Fruit fly (Drosophila melanogaster) whole organism, embryonic: ENCODE measurements around the gene CG31287.

Source experiments
- Atf6 ChIP-seq: fragments of 200-800 bp; sonication (Bioruptor generic); IDR thresholded peaks from 2 replicates; pipeline ENCODE4 v1.3.6; 2022; ENCODE audit warnings: missing biosample characterization, missing genetic modification characterization
- CG10147 ChIP-seq: fragments of 200-800 bp; sonication (Bioruptor generic); optimal IDR thresholded peaks from 2 replicates; lab custom pipeline; 2019; ENCODE audit warnings: missing biosample characterization, mild to moderate bottlenecking, missing genetic modification characterization, moderate library complexity
- CG1024 ChIP-seq: fragments of 200-800 bp; sonication (Bioruptor generic); IDR thresholded peaks from 2 replicates; pipeline ENCODE4 v1.3.6; 2022; ENCODE audit warnings: missing biosample characterization, missing genetic modification characterization
- CG10565 ChIP-seq: fragments of 200-800 bp; sonication (Bioruptor generic); optimal IDR thresholded peaks from 3 replicates; lab custom pipeline; 2016; ENCODE audit warnings: missing biosample characterization, mild to moderate bottlenecking, missing genetic modification characterization
- CG11093 ChIP-seq: fragments of 200-800 bp; sonication (Bioruptor generic); IDR thresholded peaks from 3 replicates; pipeline ENCODE4 v1.3.6; 2022; ENCODE audit warnings: missing biosample characterization, missing genetic modification characterization
- CG11504 ChIP-seq: fragments of 200-800 bp; sonication (Bioruptor generic); optimal IDR thresholded peaks from 3 replicates; lab custom pipeline; 2019; ENCODE audit warnings: missing biosample characterization, mild to moderate bottlenecking, missing genetic modification characterization, moderate library complexity
- CG12236 ChIP-seq: fragments of 200-800 bp; sonication (Bioruptor generic); optimal IDR thresholded peaks from 2 replicates; lab custom pipeline; 2016; ENCODE audit warnings: missing biosample characterization, missing genetic modification characterization
- CG13775 ChIP-seq: fragments of 200-800 bp; sonication (Bioruptor generic); optimal IDR thresholded peaks from 3 replicates; lab custom pipeline; 2017; ENCODE audit warnings: missing biosample characterization, mild to moderate bottlenecking, missing genetic modification characterization
- CG15601 ChIP-seq: fragments of 200-800 bp; sonication (Bioruptor generic); optimal IDR thresholded peaks from 3 replicates; lab custom pipeline; 2019; ENCODE audit warnings: missing biosample characterization, mild to moderate bottlenecking, missing genetic modification characterization, moderate library complexity
- CG16779 ChIP-seq: fragments of 200-800 bp; sonication (Bioruptor generic); IDR thresholded peaks from 2 replicates; pipeline ENCODE4 v1.3.6; 2022; ENCODE audit warnings: missing biosample characterization, missing genetic modification characterization
- CG16863 ChIP-seq: fragments of 200-800 bp; sonication (Bioruptor generic); optimal IDR thresholded peaks from 3 replicates; lab custom pipeline; 2016; ENCODE audit warnings: missing biosample characterization, missing genetic modification characterization
- CG17912 ChIP-seq: fragments of 200-800 bp; sonication (Bioruptor generic); optimal IDR thresholded peaks from 2 replicates; lab custom pipeline; 2018; ENCODE audit warnings: missing biosample characterization, mild to moderate bottlenecking, missing genetic modification characterization
- CG18011 ChIP-seq: fragments of 200-800 bp; sonication (Bioruptor generic); optimal IDR thresholded peaks from 2 replicates; lab custom pipeline; 2017; ENCODE audit warnings: missing biosample characterization, missing genetic modification characterization, mild to moderate bottlenecking, moderate library complexity, missing genotype
- CG34422 ChIP-seq: fragments of 200-800 bp; sonication (Bioruptor generic); IDR thresholded peaks from 3 replicates; pipeline ENCODE4 v1.3.6; 2022; ENCODE audit warnings: missing biosample characterization, missing genetic modification characterization
- CG3726 ChIP-seq: fragments of 200-800 bp; sonication (Bioruptor generic); IDR thresholded peaks from 3 replicates; pipeline ENCODE4, ENCODE4 v1.3.6; 2022; ENCODE audit warnings: missing biosample characterization, missing genetic modification characterization
- CG42726 ChIP-seq: fragments of 200-800 bp; sonication (Bioruptor generic); IDR thresholded peaks from 2 replicates; pipeline ENCODE4 v1.3.6; 2022; ENCODE audit warnings: missing biosample characterization, missing genetic modification characterization; ENCODE audit not compliant: partially characterized antibody
- CG4360 ChIP-seq: fragments of 200-800 bp; sonication (Bioruptor generic); IDR thresholded peaks from 2 replicates; pipeline ENCODE4 v1.3.6; 2022; ENCODE audit warnings: missing biosample characterization, missing genetic modification characterization
- CG4404 ChIP-seq: fragments of 200-800 bp; sonication (Bioruptor generic); IDR thresholded peaks from 2 replicates; pipeline ENCODE4 v1.3.6; 2022; ENCODE audit warnings: missing biosample characterization, missing genetic modification characterization
- CG6272 ChIP-seq: fragments of 200-800 bp; sonication (Bioruptor generic); IDR thresholded peaks from 2 replicates; pipeline ENCODE4 v1.3.6; 2022; ENCODE audit warnings: missing biosample characterization, missing genetic modification characterization
- CG6654 ChIP-seq: fragments of 200-800 bp; sonication (Bioruptor generic); optimal IDR thresholded peaks from 2 replicates; lab custom pipeline; 2017; ENCODE audit warnings: missing biosample characterization, mild to moderate bottlenecking, missing genetic modification characterization
- CG6689 ChIP-seq: fragments of 200-800 bp; sonication (Bioruptor generic); IDR thresholded peaks from 2 replicates; pipeline ENCODE4 v1.3.6; 2022; ENCODE audit warnings: missing biosample characterization, missing genetic modification characterization
- CG6765 ChIP-seq: fragments of 200-800 bp; sonication (Bioruptor generic); optimal IDR thresholded peaks from 3 replicates; lab custom pipeline; 2017; ENCODE audit warnings: missing biosample characterization, mild to moderate bottlenecking, missing genetic modification characterization
- CG6813 ChIP-seq: fragments of 200-800 bp; sonication (Bioruptor generic); optimal IDR thresholded peaks from 2 replicates; lab custom pipeline; 2017; ENCODE audit warnings: missing biosample characterization, missing genetic modification characterization, mild to moderate bottlenecking, moderate library complexity, missing genetic modification reagents
- CG7839 ChIP-seq: fragments of 200-800 bp; sonication (Bioruptor generic); optimal IDR thresholded peaks from 3 replicates; lab custom pipeline; 2018; ENCODE audit warnings: missing biosample characterization, mild to moderate bottlenecking, missing genetic modification characterization, moderate library complexity
- CG7963 ChIP-seq: fragments of 200-800 bp; sonication (Bioruptor generic); IDR thresholded peaks from 3 replicates; pipeline ENCODE4 v1.3.6; 2022; ENCODE audit warnings: missing biosample characterization, missing genetic modification characterization; ENCODE audit not compliant: partially characterized antibody
- CG8924 ChIP-seq: fragments of 200-800 bp; optimal IDR thresholded peaks from 3 replicates; lab custom pipeline; 2019; ENCODE audit warnings: missing biosample characterization, mild to moderate bottlenecking, missing genetic modification characterization, moderate library complexity
- CkIIα-i1 ChIP-seq: fragments of 200-800 bp; sonication (Bioruptor generic); IDR thresholded peaks from 2 replicates; pipeline ENCODE4 v1.3.6; 2022; ENCODE audit warnings: missing biosample characterization, missing genetic modification characterization
- HmgD ChIP-seq: fragments of 200-800 bp; sonication (Bioruptor generic); optimal IDR thresholded peaks from 3 replicates; lab custom pipeline; 2016; ENCODE audit warnings: missing biosample characterization, missing genetic modification characterization
- Kr ChIP-seq: fragments of 200-800 bp; sonication (Bioruptor generic); optimal IDR thresholded peaks from 2 replicates; lab custom pipeline; 2017; ENCODE audit warnings: missing biosample characterization, mild to moderate bottlenecking, missing genetic modification characterization
- Nf-YB ChIP-seq: fragments of 200-800 bp; sonication (Bioruptor generic); optimal IDR thresholded peaks from 3 replicates; lab custom pipeline; 2019; ENCODE audit warnings: missing biosample characterization, mild to moderate bottlenecking, missing genetic modification characterization, moderate library complexity
- Nf-YC ChIP-seq: fragments of 200-800 bp; optimal IDR thresholded peaks from 3 replicates; lab custom pipeline; 2019; ENCODE audit warnings: missing biosample characterization, mild to moderate bottlenecking, missing genetic modification characterization, moderate library complexity
- ap ChIP-seq: fragments of 200-800 bp; sonication (Bioruptor generic); IDR thresholded peaks from 2 replicates; pipeline ENCODE4 v1.3.6; 2022; ENCODE audit warnings: missing biosample characterization, missing genetic modification characterization
- crc ChIP-seq: fragments of 200-800 bp; sonication (Bioruptor generic); optimal IDR thresholded peaks from 2 replicates; lab custom pipeline; 2016; ENCODE audit warnings: missing biosample characterization, missing genetic modification characterization
- cwo ChIP-seq: fragments of 200-800 bp; sonication (Bioruptor generic); optimal IDR thresholded peaks from 3 replicates; lab custom pipeline; 2017; ENCODE audit warnings: missing biosample characterization, missing genetic modification characterization, mild to moderate bottlenecking, moderate library complexity, missing genetic modification reagents
- emc ChIP-seq: fragments of 200-800 bp; sonication (Bioruptor generic); optimal IDR thresholded peaks from 2 replicates; lab custom pipeline; 2016; ENCODE audit warnings: missing biosample characterization, missing genetic modification characterization
- fd96Cb ChIP-seq: fragments of 200-800 bp; sonication (Bioruptor generic); optimal IDR thresholded peaks from 2 replicates; lab custom pipeline; 2018; ENCODE audit warnings: missing biosample characterization, mild to moderate bottlenecking, missing genetic modification characterization, moderate library complexity
- fu2 ChIP-seq: fragments of 200-800 bp; sonication (Bioruptor generic); optimal IDR thresholded peaks from 2 replicates; lab custom pipeline; 2016; ENCODE audit warnings: missing biosample characterization, missing genetic modification characterization
- ham ChIP-seq: fragments of 200-800 bp; sonication (Bioruptor generic); IDR thresholded peaks from 2 replicates; pipeline ENCODE4 v1.3.6; 2022; ENCODE audit warnings: missing biosample characterization, missing genetic modification characterization
- hbn ChIP-seq: fragments of 200-800 bp; sonication (Bioruptor generic); IDR thresholded peaks from 2 replicates; pipeline ENCODE4 v1.3.6; 2022; ENCODE audit warnings: missing biosample characterization, missing genetic modification characterization; ENCODE audit not compliant: partially characterized antibody
- insv ChIP-seq, 2 experiments: fragments of 200-800 bp; sonication (Bioruptor generic); optimal IDR thresholded peaks; 3 replicates each; lab custom pipeline; 2016 to 2018; ENCODE audit warnings: missing biosample characterization in 2 of 2, missing genetic modification characterization in 2 of 2
- lmd ChIP-seq: fragments of 200-800 bp; sonication (Bioruptor generic); IDR thresholded peaks from 2 replicates; pipeline ENCODE4 v1.3.6; 2022; ENCODE audit warnings: missing biosample characterization, missing genetic modification characterization
- peb ChIP-seq: fragments of 200-800 bp; sonication (Bioruptor generic); IDR thresholded peaks from 2 replicates; pipeline ENCODE4 v1.3.6; 2022; ENCODE audit warnings: missing biosample characterization, missing genetic modification characterization
- repo ChIP-seq: fragments of 200-800 bp; sonication (Bioruptor generic); optimal IDR thresholded peaks from 2 replicates; lab custom pipeline; 2016; ENCODE audit warnings: missing biosample characterization, missing genetic modification characterization
- rib ChIP-seq: fragments of 200-800 bp; sonication (Bioruptor generic); IDR thresholded peaks from 2 replicates; pipeline ENCODE4 v1.3.6; 2022; ENCODE audit warnings: missing biosample characterization, missing genetic modification characterization
- sens ChIP-seq: fragments of 200-800 bp; sonication (Bioruptor generic); peaks from one replicate; lab custom pipeline; 2016; ENCODE audit warnings: missing biosample characterization, missing genetic modification characterization
- seq ChIP-seq: fragments of 200-800 bp; sonication (Bioruptor generic); IDR thresholded peaks from 2 replicates; pipeline ENCODE4 v1.3.6; 2022; ENCODE audit warnings: missing biosample characterization, missing genetic modification characterization
- stc ChIP-seq: fragments of 200-800 bp; sonication (Bioruptor generic); IDR thresholded peaks from 2 replicates; pipeline ENCODE4 v1.3.6; 2022; ENCODE audit warnings: missing biosample characterization, missing genetic modification characterization
- usp ChIP-seq: fragments of >200 bp; optimal IDR thresholded peaks from 2 replicates; lab custom pipeline; 2017; ENCODE audit warnings: missing biosample characterization, missing genetic modification characterization
- vnd ChIP-seq: fragments of 200-800 bp; sonication (Bioruptor generic); IDR thresholded peaks from 3 replicates; pipeline ENCODE4 v1.3.6; 2022; ENCODE audit warnings: missing biosample characterization, missing genetic modification characterization; ENCODE audit not compliant: partially characterized antibody
- wdn ChIP-seq: fragments of 200-800 bp; sonication (Bioruptor generic); IDR thresholded peaks from 2 replicates; pipeline ENCODE4 v1.3.6; 2022; ENCODE audit warnings: missing biosample characterization, missing genetic modification characterization

Gene CG31287

dm6 chr3R:16235941-16236712, 33.0 kb downstream of the CG31287 start (continued):
- no peak for TF ChIP-seq lmd (GFP tag; lab: Robert Waterston, UW)
- no peak for TF ChIP-seq CG1024 (GFP tag; lab: Robert Waterston, UW)
- no peak for TF ChIP-seq usp (GFP tag; lab: Kevin White, UChicago)
- peak; percentile 75 for TF ChIP-seq fu2 (GFP tag; lab: Kevin White, UChicago)
- peak; percentile 94 for TF ChIP-seq CG11504
- no peak for TF ChIP-seq CG7963 (GFP tag; lab: Robert Waterston, UW)
- TF ChIP-seq CG6654 (GFP tag; lab: Kevin White, UChicago): peak; percentile 81
- no peak for TF ChIP-seq CG3726 (GFP tag; lab: Robert Waterston, UW)
- TF ChIP-seq stc (GFP tag; lab: Robert Waterston, UW): no peak
- TF ChIP-seq crc (GFP tag; lab: Kevin White, UChicago): no peak
- peak; percentile 93 for TF ChIP-seq CG10147 (GFP tag; lab: Kevin White, UChicago)
- TF ChIP-seq cwo (GFP tag; lab: Kevin White, UChicago): peak; percentile 50
- TF ChIP-seq CG16779 (GFP tag; lab: Robert Waterston, UW): no peak
- TF ChIP-seq CG6813 (GFP tag; lab: Kevin White, UChicago): peak; percentile 89
- peak; percentile 15 for TF ChIP-seq CG12236 (GFP tag; lab: Kevin White, UChicago)
- TF ChIP-seq sens: peak; percentile 84
- TF ChIP-seq CG18011 (GFP tag; lab: Kevin White, UChicago): peak; percentile 61
- peak; percentile 76 for TF ChIP-seq CG6272 (GFP tag; lab: Robert Waterston, UW)
- no peak for TF ChIP-seq CG4360 (GFP tag; lab: Robert Waterston, UW)
- TF ChIP-seq CG42726 (GFP tag; lab: Robert Waterston, UW): no peak
- peak; percentile 86 for TF ChIP-seq CG11093
- TF ChIP-seq CG15601: peak; percentile 88
- no peak for TF ChIP-seq peb (GFP tag; lab: Robert Waterston, UW)
- TF ChIP-seq CG10565 (GFP tag; lab: Kevin White, UChicago): peak; percentile 37
- TF ChIP-seq vnd (GFP tag; lab: Robert Waterston, UW): no peak
- no peak for TF ChIP-seq ap (GFP tag; lab: Robert Waterston, UW)
- no peak for TF ChIP-seq CkIIα-i1 (GFP tag; lab: Robert Waterston, UW)
- peak; percentile 97 for TF ChIP-seq CG13775 (GFP tag; lab: Kevin White, UChicago)
- no peak for TF ChIP-seq CG4404
- TF ChIP-seq Atf6 (GFP tag; lab: Robert Waterston, UW): no peak
- TF ChIP-seq CG6689 (GFP tag; lab: Robert Waterston, UW): no peak
- no peak for TF ChIP-seq rib (GFP tag; lab: Robert Waterston, UW)
- peak; percentile 80 for TF ChIP-seq Nf-YC (tag; lab: Kevin White, UChicago)
- TF ChIP-seq CG7839 (tag; lab: Kevin White, UChicago): peak; percentile 95
- no peak for TF ChIP-seq wdn (GFP tag; lab: Robert Waterston, UW)
- no peak for TF ChIP-seq hbn (GFP tag; lab: Robert Waterston, UW)
- no peak for TF ChIP-seq repo (GFP tag; lab: Kevin White, UChicago)
- TF ChIP-seq Kr (GFP tag; lab: Kevin White, UChicago): peak; percentile 7
- TF ChIP-seq CG16863 (GFP tag; lab: Kevin White, UChicago): peak; percentile 62
- TF ChIP-seq seq (GFP tag; lab: Robert Waterston, UW): no peak
- peak in 1 of 2 experiments; percentile 80 for TF ChIP-seq insv (GFP tag; optimal IDR thresholded peaks at IDR 0.05; lab: Kevin White, UChicago)
- TF ChIP-seq ham (GFP tag; lab: Robert Waterston, UW): no peak
- peak; percentile 81 for TF ChIP-seq Nf-YB
- TF ChIP-seq CG17912 (GFP tag; lab: Kevin White, UChicago): no peak
- peak; percentile 93 for TF ChIP-seq CG8924
- TF ChIP-seq CG6765 (GFP tag; lab: Kevin White, UChicago): peak; percentile 94
- no peak for TF ChIP-seq CG34422
- TF ChIP-seq HmgD (GFP tag; lab: Kevin White, UChicago): peak; percentile 82
- TF ChIP-seq emc (GFP tag; lab: Kevin White, UChicago): peak; percentile 38
- TF ChIP-seq fd96Cb (tag; lab: Kevin White, UChicago): peak; percentile 87
